Fruit fly (Drosophila melanogaster): ENCODE data around the gene CG33523.

- TF ChIP-seq CTCF (optimal IDR thresholded peaks at IDR 0.05) (no peak), CG8478 (optimal IDR thresholded peaks at IDR 0.05) (no peak)
Observed at dm6 chr3L:5970169-5970568, 46.5 kb downstream of the CG33523 start.
